Fruit fly (Drosophila melanogaster): ENCODE results near the gene CG33170.

Gene CG33170

dm6 chr3L:22886939-22887338 is 22.5 kb downstream of the CG33170 start (continued):
- TF ChIP-seq GATAe (GFP tag; conservative IDR thresholded peaks at IDR 0.05) = peak; percentile 60
- peak; percentile 35 for TF ChIP-seq mirr (GFP tag; optimal IDR thresholded peaks at IDR 0.05)
- peak; percentile 67 for TF ChIP-seq CG15479 (GFP tag; optimal IDR thresholded peaks at IDR 0.05)
- no peak for TF ChIP-seq nerfin-2 (GFP tag; IDR thresholded peaks at IDR 0.05; ENCODE audit: partially characterized antibody)
- peak; percentile 85 for TF ChIP-seq grn (GFP tag; optimal IDR thresholded peaks at IDR 0.05)
- TF ChIP-seq exex (tag; optimal IDR thresholded peaks at IDR 0.05) = peak; percentile 1

dm6 chr3L:22887677-22888076 is 23.3 kb downstream of the CG33170 start:
- TF ChIP-seq crp (GFP tag; optimal IDR thresholded peaks at IDR 0.05) (no peak), otp (GFP tag; IDR thresholded peaks at IDR 0.05) (peak; percentile 66; the same call in 1 of the 3 replicates), CG42726 (GFP tag; IDR thresholded peaks at IDR 0.05; ENCODE audit: partially characterized antibody) (0 out of 2 replicates have a peak, but pooled peaks have one; percentile 8), BtbVII (GFP tag; optimal IDR thresholded peaks at IDR 0.05) (peak; percentile 16), lab (GFP tag; optimal IDR thresholded peaks at IDR 0.05) (peak; percentile 1), ci (GFP tag; IDR thresholded peaks at IDR 0.05) (0 out of 3 replicates have a peak, but pooled peaks have one; percentile 22), Sin3A (optimal IDR thresholded peaks at IDR 0.05) (no peak), dm (GFP tag; optimal IDR thresholded peaks at IDR 0.05) (no peak), fru (optimal IDR thresholded peaks at IDR 0.05) (no peak), sug (tag; optimal IDR thresholded peaks at IDR 0.05) (peak; percentile 16), exex (tag; optimal IDR thresholded peaks at IDR 0.05) (peak; percentile 27), CG31224 (GFP tag; IDR thresholded peaks at IDR 0.05) (0 out of 2 replicates have a peak, but pooled peaks have one; percentile 20)

DNA sequence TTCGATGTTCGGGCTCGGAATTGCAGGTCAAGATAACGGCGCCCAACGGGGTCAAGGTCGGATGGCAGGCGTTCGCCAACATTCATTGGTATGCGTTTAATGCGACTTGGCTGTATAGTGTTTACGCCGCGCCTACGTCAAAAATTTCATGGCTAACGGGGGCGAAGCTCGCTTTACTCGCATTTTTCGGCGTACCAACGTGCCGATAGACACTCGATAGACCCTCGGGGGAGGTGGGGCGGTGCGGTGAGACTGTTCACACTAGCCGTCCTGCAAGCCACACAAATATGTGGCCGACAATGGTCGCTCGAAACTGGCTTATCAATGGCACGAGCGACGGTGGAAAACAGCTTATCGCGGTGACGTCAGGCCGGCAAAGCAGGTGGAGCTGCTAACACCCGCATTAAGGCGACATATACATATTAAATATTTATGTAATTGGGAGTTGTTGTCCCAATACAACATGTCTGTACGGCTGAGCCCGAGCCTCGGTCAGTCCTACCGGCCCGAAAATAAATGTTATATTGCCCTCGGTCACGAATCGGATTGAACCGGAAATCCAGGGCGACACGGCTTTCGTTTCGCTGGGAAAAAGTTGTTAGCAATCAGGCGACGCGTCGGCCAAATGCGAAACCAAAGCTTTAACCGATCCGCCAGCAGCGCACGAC is 24.3 kb downstream of the CG33170 start:
- no peak for TF ChIP-seq phol (tag; optimal IDR thresholded peaks at IDR 0.05)
- TF ChIP-seq Pdp1 (GFP tag; optimal IDR thresholded peaks at IDR 0.05) = peak in 1 of 2 experiments; percentile 12
- peak; percentile 29 for TF ChIP-seq gem (tag; optimal IDR thresholded peaks at IDR 0.05)
- peak; percentile 22 for TF ChIP-seq BtbVII (GFP tag; optimal IDR thresholded peaks at IDR 0.05)
- TF ChIP-seq HLH54F (GFP tag; optimal IDR thresholded peaks at IDR 0.05) = no peak
- 0 out of 2 replicates have a peak, but pooled peaks have one; percentile 38 for TF ChIP-seq rib (GFP tag; IDR thresholded peaks at IDR 0.05)
- no peak for TF ChIP-seq hbn (GFP tag; IDR thresholded peaks at IDR 0.05; ENCODE audit: partially characterized antibody)
- peak; percentile 5 for TF ChIP-seq lab (GFP tag; optimal IDR thresholded peaks at IDR 0.05)
- TF ChIP-seq sna (GFP tag; IDR thresholded peaks at IDR 0.05; ENCODE audit: partially characterized antibody) = no peak
- TF ChIP-seq Oaz (GFP tag; IDR thresholded peaks at IDR 0.05) = no peak
- TF ChIP-seq CG7987 (GFP tag; optimal IDR thresholded peaks at IDR 0.05) = no peak
- peak; percentile 44 for TF ChIP-seq mirr (GFP tag; optimal IDR thresholded peaks at IDR 0.05)
- no peak for TF ChIP-seq CG1602 (GFP tag; optimal IDR thresholded peaks at IDR 0.05)
- TF ChIP-seq Adf1 (GFP tag; IDR thresholded peaks at IDR 0.05) = peak; percentile 12; the same call in 1 of the 2 replicates
- no peak for TF ChIP-seq nmo (GFP tag; optimal IDR thresholded peaks at IDR 0.05)
- no peak for TF ChIP-seq CG15696 (tag; optimal IDR thresholded peaks at IDR 0.05)
- TF ChIP-seq CG15011 (GFP tag; optimal IDR thresholded peaks at IDR 0.05) = no peak
- peak; percentile 68 for TF ChIP-seq Deaf1 (tag; optimal IDR thresholded peaks at IDR 0.05)
- no peak for TF ChIP-seq ewg (GFP tag; optimal IDR thresholded peaks at IDR 0.05)
- no peak for TF ChIP-seq sqz (GFP tag; optimal IDR thresholded peaks at IDR 0.05)
- TF ChIP-seq CG11504 (tag; optimal IDR thresholded peaks at IDR 0.05) = no peak
- TF ChIP-seq kni (GFP tag; optimal IDR thresholded peaks at IDR 0.05) = peak; percentile 61
- no peak for TF ChIP-seq CG10431 (GFP tag; optimal IDR thresholded peaks at IDR 0.05)
- TF ChIP-seq sr (GFP tag; IDR thresholded peaks at IDR 0.05) = peak; percentile 54; the same call in 2 of the 3 replicates
- TF ChIP-seq CG34224 (GFP tag; IDR thresholded peaks at IDR 0.05; ENCODE audit: partially characterized antibody) = no peak
- peak; percentile 16 for TF ChIP-seq Fer1 (GFP tag; optimal IDR thresholded peaks at IDR 0.05)
- TF ChIP-seq mld (GFP tag; IDR thresholded peaks at IDR 0.05; ENCODE audit: partially characterized antibody) = no peak
- peak; percentile 67 for TF ChIP-seq crol (GFP tag; IDR thresholded peaks at IDR 0.05)
- TF ChIP-seq inv (GFP tag; IDR thresholded peaks at IDR 0.05; ENCODE audit: partially characterized antibody) = no peak
- TF ChIP-seq sob (GFP tag; IDR thresholded peaks at IDR 0.05) = no peak
- TF ChIP-seq ap (GFP tag; IDR thresholded peaks at IDR 0.05) = no peak

All from whole organism, embryonic.